Worm (Caenorhabditis elegans): ENCODE measurements around the gene mrpl-44.

- TF ChIP-seq pha-4 (GFP tag; IDR thresholded peaks at IDR 0.05) (no peak), pha-4 (tag; optimal IDR thresholded peaks at IDR 0.05) (no peak), nhr-11 (tag; optimal IDR thresholded peaks at IDR 0.05) (no peak), rbr-2 (tag; optimal IDR thresholded peaks at IDR 0.05) (no peak), R02D3.7 (tag; optimal IDR thresholded peaks at IDR 0.05) (no peak), dpl-1 (GFP tag; optimal IDR thresholded peaks at IDR 0.05) (no peak), unc-130 (GFP tag; optimal IDR thresholded peaks at IDR 0.05) (no peak), ces-1 (GFP tag; optimal IDR thresholded peaks at IDR 0.05) (no peak), zag-1 (tag; optimal IDR thresholded peaks at IDR 0.05) (no peak), dve-1 (tag; optimal IDR thresholded peaks at IDR 0.05; ENCODE audit: insufficient read depth) (no peak), F44E2.7 (GFP tag; IDR thresholded peaks at IDR 0.05) (no peak), unc-62 (GFP tag; optimal IDR thresholded peaks at IDR 0.05 in 1 of 2) (no peak), unc-62 (tag; optimal IDR thresholded peaks at IDR 0.05) (no peak), fos-1 (tag; optimal IDR thresholded peaks at IDR 0.05) (no peak), snpc-4 (tag; optimal IDR thresholded peaks at IDR 0.05) (no peak), unc-39 (tag; optimal IDR thresholded peaks at IDR 0.05) (no peak)
Measured at ce11 chrIII:9075539-9075938, 13.6 kb downstream of the mrpl-44 start, which contains the start of gene F02A9.7.
